Worm (Caenorhabditis elegans): ENCODE data around the gene T13C5.9.

DNA sequence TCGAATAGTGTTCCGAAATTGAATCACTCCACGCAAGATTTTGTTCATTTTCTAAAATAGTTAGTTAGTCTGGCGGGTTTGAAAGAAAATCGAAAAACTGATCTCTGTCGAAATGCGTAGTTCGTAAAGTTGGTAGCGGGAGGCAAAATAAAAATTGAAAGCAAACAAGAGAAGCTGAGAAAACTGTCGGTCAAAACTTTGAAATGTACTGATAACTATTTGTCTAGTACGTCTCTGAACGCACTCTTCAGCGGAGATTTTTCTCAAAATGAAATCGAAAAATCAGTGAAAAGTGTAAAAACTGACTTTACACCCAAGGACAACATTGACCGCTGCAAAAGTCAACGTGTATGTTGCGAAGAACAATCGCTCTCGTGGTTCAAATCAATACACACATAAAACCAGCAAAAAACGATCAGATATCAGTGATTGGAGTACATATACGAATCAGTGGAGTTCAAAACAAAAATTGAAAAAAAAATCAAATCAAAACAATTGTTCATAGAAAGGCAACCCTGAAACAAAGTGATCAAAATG is 14.7 kb downstream of the T13C5.9 start, which contains the start of gene bca-1:
- TF ChIP-seq nhr-77 (tag; optimal IDR thresholded peaks at IDR 0.05) (no peak), ama-1 (optimal IDR thresholded peaks at IDR 0.05) (peak; percentile 12), nhr-237 (tag; optimal IDR thresholded peaks at IDR 0.05) (no peak), Y55F3AM.14 (GFP tag; optimal IDR thresholded peaks at IDR 0.05) (no peak), ztf-11 (tag; optimal IDR thresholded peaks at IDR 0.05) (no peak), nhr-12 (tag; optimal IDR thresholded peaks at IDR 0.05) (no peak), elt-1 (tag; optimal IDR thresholded peaks at IDR 0.05) (no peak), aly-2 (tag; optimal IDR thresholded peaks at IDR 0.05) (no peak), snpc-4 (tag; optimal IDR thresholded peaks at IDR 0.05) (no peak)

Measured in whole organism, L2 larva.